Fruit fly (Drosophila melanogaster): Measurements from ENCODE around the gene TfIIA-L.

The TfIIA-L gene

dm6 chr3R:27220829-27221463, 30.0 kb upstream of the TfIIA-L start:
- TF ChIP-seq CG14655 (GFP tag; optimal IDR thresholded peaks at IDR 0.05) = peak; percentile 41
- peak; percentile 7 for TF ChIP-seq CG8301 (tag; optimal IDR thresholded peaks at IDR 0.05)
- TF ChIP-seq Pif1B (GFP tag; optimal IDR thresholded peaks at IDR 0.05) = no peak
- TF ChIP-seq Pif1A (GFP tag; optimal IDR thresholded peaks at IDR 0.05) = no peak

- no peak for TF ChIP-seq fd96Ca (GFP tag; IDR thresholded peaks at IDR 0.05)
- TF ChIP-seq CG4496 (GFP tag; IDR thresholded peaks at IDR 0.05) = no peak
- TF ChIP-seq CG15710 (tag; optimal IDR thresholded peaks at IDR 0.05) = peak; percentile 72
- TF ChIP-seq CG13204 (GFP tag; optimal IDR thresholded peaks at IDR 0.05) = no peak
- TF ChIP-seq Ets98B (GFP tag; IDR thresholded peaks at IDR 0.05) = no peak
- TF ChIP-seq EcR (GFP tag; optimal IDR thresholded peaks at IDR 0.05) = peak; percentile 52
- peak; percentile 48 for TF ChIP-seq CG34367 (tag; optimal IDR thresholded peaks at IDR 0.05)
- TF ChIP-seq CG32121 (GFP tag; IDR thresholded peaks at IDR 0.05) = no peak
- no peak for TF ChIP-seq rn (GFP tag; IDR thresholded peaks at IDR 0.05)
- TF ChIP-seq Pif1A (GFP tag; optimal IDR thresholded peaks at IDR 0.05) = peak; percentile 39
- TF ChIP-seq CG17806 (tag; optimal IDR thresholded peaks at IDR 0.05) = peak; percentile 59
- no peak for TF ChIP-seq CG14655 (GFP tag; optimal IDR thresholded peaks at IDR 0.05)
- peak; percentile 71 for TF ChIP-seq CG8159 (tag; optimal IDR thresholded peaks at IDR 0.05)
- TF ChIP-seq CG9948 (tag; optimal IDR thresholded peaks at IDR 0.05) = peak; percentile 37
- TF ChIP-seq gl (tag; optimal IDR thresholded peaks at IDR 0.05) = peak; percentile 28
- no peak for TF ChIP-seq CG8301 (tag; optimal IDR thresholded peaks at IDR 0.05)
- peak; percentile 20 for TF ChIP-seq Snoo (tag; optimal IDR thresholded peaks at IDR 0.05)
Measured at dm6 chr3R:27222013-27222673, 28.8 kb upstream of the TfIIA-L start.

- TF ChIP-seq CG13204 (GFP tag; optimal IDR thresholded peaks at IDR 0.05) (no peak), Ets98B (GFP tag; IDR thresholded peaks at IDR 0.05) (no peak; the same call in 1 of the 2 replicates), CG9948 (tag; optimal IDR thresholded peaks at IDR 0.05) (no peak), CG8301 (tag; optimal IDR thresholded peaks at IDR 0.05) (no peak), CG12605 (GFP tag; IDR thresholded peaks at IDR 0.05) (no peak), Snoo (tag; optimal IDR thresholded peaks at IDR 0.05) (no peak), CG34367 (tag; optimal IDR thresholded peaks at IDR 0.05) (no peak), CG10348 (GFP tag; IDR thresholded peaks at IDR 0.05) (no peak), CG15710 (tag; optimal IDR thresholded peaks at IDR 0.05) (no peak), Pif1A (GFP tag; optimal IDR thresholded peaks at IDR 0.05) (no peak), CG14655 (GFP tag; optimal IDR thresholded peaks at IDR 0.05) (no peak), CG4496 (GFP tag; IDR thresholded peaks at IDR 0.05) (no peak), CG8159 (tag; optimal IDR thresholded peaks at IDR 0.05) (no peak), gl (tag; optimal IDR thresholded peaks at IDR 0.05) (no peak), CG32121 (GFP tag; IDR thresholded peaks at IDR 0.05) (no peak)
Measured at dm6 chr3R:27223012-27223411, 27.9 kb upstream of the TfIIA-L start.

dm6 chr3R:27224727-27225126, 26.2 kb upstream of the TfIIA-L start:
- peak; percentile 72 for TF ChIP-seq Ets98B (GFP tag; IDR thresholded peaks at IDR 0.05)
- TF ChIP-seq Snoo (tag; optimal IDR thresholded peaks at IDR 0.05) = peak; percentile 52
- TF ChIP-seq CG12605 (GFP tag; IDR thresholded peaks at IDR 0.05) = peak; percentile 49
- peak; percentile 34; the same call in 1 of the 2 replicates for TF ChIP-seq rn (GFP tag; IDR thresholded peaks at IDR 0.05)
- TF ChIP-seq D1 (tag; optimal IDR thresholded peaks at IDR 0.05) = no peak
- peak; percentile 30 for TF ChIP-seq gl (tag; optimal IDR thresholded peaks at IDR 0.05)
- peak; percentile 71 for TF ChIP-seq CG17806 (tag; optimal IDR thresholded peaks at IDR 0.05)
- TF ChIP-seq CG8301 (tag; optimal IDR thresholded peaks at IDR 0.05) = peak; percentile 70
- peak; percentile 63; the same call in 2 of the 3 replicates for TF ChIP-seq CG4496 (GFP tag; IDR thresholded peaks at IDR 0.05)
- no peak for TF ChIP-seq CG13204 (GFP tag; optimal IDR thresholded peaks at IDR 0.05)
- peak; percentile 73 for TF ChIP-seq fd96Ca (GFP tag; IDR thresholded peaks at IDR 0.05)
- peak; percentile 75 for TF ChIP-seq CG8159 (tag; optimal IDR thresholded peaks at IDR 0.05)
- TF ChIP-seq CG15710 (tag; optimal IDR thresholded peaks at IDR 0.05) = peak; percentile 69
- TF ChIP-seq CG34367 (tag; optimal IDR thresholded peaks at IDR 0.05) = peak; percentile 60
- no peak for TF ChIP-seq EcR (GFP tag; optimal IDR thresholded peaks at IDR 0.05)
- TF ChIP-seq CG14655 (GFP tag; optimal IDR thresholded peaks at IDR 0.05) = peak; percentile 78
- peak; percentile 60 for TF ChIP-seq CG9948 (tag; optimal IDR thresholded peaks at IDR 0.05)
- peak; percentile 51; the same call in 1 of the 2 replicates for TF ChIP-seq CG32121 (GFP tag; IDR thresholded peaks at IDR 0.05)
- TF ChIP-seq Pif1A (GFP tag; optimal IDR thresholded peaks at IDR 0.05) = peak; percentile 66
- TF ChIP-seq CG10348 (GFP tag; IDR thresholded peaks at IDR 0.05) = no peak
- peak; percentile 65 for TF ChIP-seq Pif1B (GFP tag; optimal IDR thresholded peaks at IDR 0.05)

- TF ChIP-seq CG10348 (GFP tag; IDR thresholded peaks at IDR 0.05) (no peak), CG14655 (GFP tag; optimal IDR thresholded peaks at IDR 0.05) (peak; percentile 20), CG8159 (tag; optimal IDR thresholded peaks at IDR 0.05) (peak; percentile 33), CG9948 (tag; optimal IDR thresholded peaks at IDR 0.05) (peak; percentile 22), CG13204 (GFP tag; optimal IDR thresholded peaks at IDR 0.05) (no peak), fd96Ca (GFP tag; IDR thresholded peaks at IDR 0.05) (no peak), Pif1A (GFP tag; optimal IDR thresholded peaks at IDR 0.05) (no peak), CG12605 (GFP tag; IDR thresholded peaks at IDR 0.05) (no peak), D1 (tag; optimal IDR thresholded peaks at IDR 0.05) (no peak), Ets98B (GFP tag; IDR thresholded peaks at IDR 0.05) (no peak), CG4496 (GFP tag; IDR thresholded peaks at IDR 0.05) (no peak), gl (tag; optimal IDR thresholded peaks at IDR 0.05) (no peak), CG32121 (GFP tag; IDR thresholded peaks at IDR 0.05) (no peak), Pif1B (GFP tag; optimal IDR thresholded peaks at IDR 0.05) (no peak), CG17806 (tag; optimal IDR thresholded peaks at IDR 0.05) (no peak), CG8301 (tag; optimal IDR thresholded peaks at IDR 0.05) (peak; percentile 4), Snoo (tag; optimal IDR thresholded peaks at IDR 0.05) (no peak), CG15710 (tag; optimal IDR thresholded peaks at IDR 0.05) (no peak), rn (GFP tag; IDR thresholded peaks at IDR 0.05) (no peak), EcR (GFP tag; optimal IDR thresholded peaks at IDR 0.05) (no peak), CG34367 (tag; optimal IDR thresholded peaks at IDR 0.05) (no peak)
Measured at dm6 chr3R:27225490-27225889, 25.4 kb upstream of the TfIIA-L start.

Measured in whole organism, pupa.